Fruit fly (Drosophila melanogaster) whole organism, embryonic: ENCODE data around the gene CG9682.

ENCODE experiments used
- CG11504 ChIP-seq: fragments of 200-800 bp; sonication (Bioruptor generic); optimal IDR thresholded peaks from 3 replicates; lab custom pipeline; 2019; ENCODE audit warnings: missing biosample characterization, mild to moderate bottlenecking, missing genetic modification characterization, moderate library complexity
- CG11695 ChIP-seq: fragments of 200-800 bp; sonication (Bioruptor generic); IDR thresholded peaks from 3 replicates; pipeline ENCODE4 v1.3.6; 2022; ENCODE audit warnings: missing biosample characterization, missing genetic modification characterization
- CG12391 ChIP-seq: fragments of 200-800 bp; sonication (Bioruptor generic); optimal IDR thresholded peaks from 3 replicates; lab custom pipeline; 2018; ENCODE audit warnings: missing biosample characterization, mild to moderate bottlenecking, missing genetic modification characterization, moderate library complexity
- CG13296 ChIP-seq: fragments of 200-800 bp; sonication (Bioruptor generic); optimal IDR thresholded peaks from 3 replicates; lab custom pipeline; 2018; ENCODE audit warnings: missing biosample characterization, mild to moderate bottlenecking, missing genetic modification characterization
- CG17328 ChIP-seq: fragments of 200-800 bp; sonication (Bioruptor generic); IDR thresholded peaks from 2 replicates; pipeline ENCODE4 v1.3.6; 2022; ENCODE audit warnings: missing biosample characterization, missing genetic modification characterization
- CG17361 ChIP-seq: fragments of 200-800 bp; sonication (Bioruptor generic); IDR thresholded peaks from 3 replicates; pipeline ENCODE4 v1.3.6; 2022; ENCODE audit warnings: missing biosample characterization, missing genetic modification characterization
- CG17802 ChIP-seq: fragments of 200-800 bp; sonication (Bioruptor generic); optimal IDR thresholded peaks from 2 replicates; lab custom pipeline; 2018; ENCODE audit warnings: missing biosample characterization, mild to moderate bottlenecking, missing genetic modification characterization, moderate library complexity
- CG30403 ChIP-seq: fragments of 200-800 bp; sonication (Bioruptor generic); optimal IDR thresholded peaks from 3 replicates; lab custom pipeline; 2016; ENCODE audit warnings: missing biosample characterization, missing genetic modification characterization
- CG34422 ChIP-seq: fragments of 200-800 bp; sonication (Bioruptor generic); IDR thresholded peaks from 3 replicates; pipeline ENCODE4 v1.3.6; 2022; ENCODE audit warnings: missing biosample characterization, missing genetic modification characterization
- CG3726 ChIP-seq: fragments of 200-800 bp; sonication (Bioruptor generic); IDR thresholded peaks from 3 replicates; pipeline ENCODE4, ENCODE4 v1.3.6; 2022; ENCODE audit warnings: missing biosample characterization, missing genetic modification characterization
- CG4328 ChIP-seq: fragments of 200-800 bp; sonication (Bioruptor generic); optimal IDR thresholded peaks from 3 replicates; lab custom pipeline; 2017; ENCODE audit warnings: missing biosample characterization, missing genetic modification reagents, missing genetic modification characterization
- CG7839 ChIP-seq: fragments of 200-800 bp; sonication (Bioruptor generic); optimal IDR thresholded peaks from 3 replicates; lab custom pipeline; 2018; ENCODE audit warnings: missing biosample characterization, mild to moderate bottlenecking, missing genetic modification characterization, moderate library complexity
- Drgx ChIP-seq: fragments of 200-800 bp; sonication (Bioruptor generic); IDR thresholded peaks from 2 replicates; pipeline ENCODE4 v1.3.6; 2022; ENCODE audit warnings: missing biosample characterization, missing genetic modification characterization
- Hr3 ChIP-seq: fragments of 200-800 bp; sonication (Bioruptor generic); optimal IDR thresholded peaks from 3 replicates; lab custom pipeline; 2016; ENCODE audit warnings: missing biosample characterization, missing genetic modification characterization
- Hr51 ChIP-seq, 2 experiments: fragments of 200-800 bp; sonication (Bioruptor generic); optimal IDR thresholded peaks; 2 replicates in 1 of 2; 3 replicates in 1 of 2; lab custom pipeline; 2016 to 2018; ENCODE audit warnings: missing biosample characterization in 2 of 2, missing genetic modification characterization in 2 of 2, mild to moderate bottlenecking in 1 of 2, moderate library complexity in 1 of 2
- Mad ChIP-seq: fragments of 200-800 bp; sonication (Bioruptor generic); optimal IDR thresholded peaks from 2 replicates; lab custom pipeline; 2016; ENCODE audit warnings: missing biosample characterization, missing genetic modification characterization
- Med ChIP-seq: fragments of 200-800 bp; sonication (Bioruptor generic); peaks from one replicate; lab custom pipeline; 2016; ENCODE audit warnings: missing biosample characterization, missing genetic modification characterization, mild to moderate bottlenecking, inconsistent platforms, moderate library complexity
- Ptx1 ChIP-seq: fragments of 200-800 bp; sonication (Bioruptor generic); IDR thresholded peaks from 2 replicates; pipeline ENCODE4 v1.3.6; 2022; ENCODE audit warnings: missing biosample characterization, missing genetic modification characterization
- Sin3A ChIP-seq: fragments of >200 bp; optimal IDR thresholded peaks from 2 replicates; lab custom pipeline; 2018
- Sox100B ChIP-seq: fragments of 200-800 bp; sonication (Bioruptor generic); optimal IDR thresholded peaks from 3 replicates; lab custom pipeline; 2018; ENCODE audit warnings: missing biosample characterization, mild to moderate bottlenecking, missing genetic modification characterization
- Sox102F ChIP-seq: fragments of 200-800 bp; sonication (Bioruptor generic); optimal IDR thresholded peaks from 2 replicates; lab custom pipeline; 2018; ENCODE audit warnings: missing biosample characterization, mild to moderate bottlenecking, missing genetic modification characterization, moderate library complexity
- Ssrp ChIP-seq: fragments of 200-800 bp; sonication (Bioruptor generic); optimal IDR thresholded peaks from 2 replicates; lab custom pipeline; 2018; ENCODE audit warnings: missing biosample characterization, mild to moderate bottlenecking, missing genetic modification characterization, moderate library complexity
- ara ChIP-seq: fragments of 200-800 bp; sonication (Bioruptor generic); IDR thresholded peaks from 2 replicates; pipeline ENCODE4 v1.3.6; 2022; ENCODE audit warnings: missing biosample characterization, missing genetic modification characterization
- ase ChIP-seq: fragments of 200-800 bp; sonication (Bioruptor generic); IDR thresholded peaks from 3 replicates; pipeline ENCODE4 v1.3.6; 2022; ENCODE audit warnings: missing biosample characterization, missing genetic modification characterization
- bsh ChIP-seq, 2 experiments: fragments of 200-800 bp; sonication (Bioruptor generic); optimal IDR thresholded peaks; 2 replicates each; lab custom pipeline; 2017 to 2018; ENCODE audit warnings: mild to moderate bottlenecking in 2 of 2, missing biosample characterization in 2 of 2, missing genetic modification characterization in 2 of 2, moderate library complexity in 1 of 2
- dmrt99B ChIP-seq: fragments of 200-800 bp; sonication (Bioruptor generic); optimal IDR thresholded peaks from 2 replicates; lab custom pipeline; 2018; ENCODE audit warnings: missing biosample characterization, mild to moderate bottlenecking, missing genetic modification characterization, moderate library complexity
- dpn ChIP-seq, 2 experiments: fragments of 200-800 bp; sonication (Bioruptor generic); optimal IDR thresholded peaks; 3 replicates each; lab custom pipeline; 2016; ENCODE audit warnings: missing biosample characterization in 2 of 2, missing genetic modification characterization in 2 of 2
- ewg ChIP-seq: fragments of 200-800 bp; sonication (Bioruptor generic); optimal IDR thresholded peaks from 3 replicates; lab custom pipeline; 2017; ENCODE audit warnings: mild to moderate bottlenecking, missing biosample characterization, missing genetic modification reagents, missing genetic modification characterization
- fd96Cb ChIP-seq: fragments of 200-800 bp; sonication (Bioruptor generic); optimal IDR thresholded peaks from 2 replicates; lab custom pipeline; 2018; ENCODE audit warnings: missing biosample characterization, mild to moderate bottlenecking, missing genetic modification characterization, moderate library complexity
- gem ChIP-seq: fragments of 200-800 bp; sonication (Bioruptor generic); optimal IDR thresholded peaks from 2 replicates; lab custom pipeline; 2019; ENCODE audit warnings: missing biosample characterization, mild to moderate bottlenecking, missing genetic modification characterization, moderate library complexity
- hkb ChIP-seq, 2 experiments: fragments of 200-800 bp in 1 of 2; fragments of >200 bp in 1 of 2; sonication (Bioruptor generic) in 1 of 2; IDR thresholded peaks in 1 of 2; optimal IDR thresholded peaks in 1 of 2; 2 replicates each; pipeline versions ENCODE4 v1.3.6 to Lab custom; 2017 to 2022; ENCODE audit warnings: missing biosample characterization in 1 of 2, missing genetic modification characterization in 1 of 2
- luna ChIP-seq: fragments of 200-800 bp; sonication (Bioruptor generic); optimal IDR thresholded peaks from 2 replicates; lab custom pipeline; 2016; ENCODE audit warnings: missing biosample characterization, missing genetic modification characterization
- odd ChIP-seq: fragments of 200-800 bp; sonication (Bioruptor generic); optimal IDR thresholded peaks from 2 replicates; lab custom pipeline; 2017; ENCODE audit warnings: missing biosample characterization, mild to moderate bottlenecking, missing genetic modification characterization
- otp ChIP-seq: fragments of 200-800 bp; sonication (Bioruptor generic); IDR thresholded peaks from 3 replicates; pipeline ENCODE4, ENCODE4 v1.3.6; 2022; ENCODE audit warnings: missing biosample characterization, missing genetic modification characterization
- pan ChIP-seq, 4 experiments: fragments of >200 bp in 3 of 4; fragments of 200-800 bp in 1 of 4; sonication (Bioruptor generic) in 1 of 4; optimal IDR thresholded peaks in 3 of 4; IDR thresholded peaks in 1 of 4; 2 replicates each; pipeline versions ENCODE4 v1.3.6 to Lab custom; 2017 to 2022; ENCODE audit warnings: missing biosample characterization in 2 of 4, missing genetic modification characterization in 2 of 4, mixed read lengths in 1 of 4
- prd ChIP-seq, 3 experiments: fragments of >200 bp in 2 of 3; fragments of 200-800 bp in 1 of 3; sonication (Bioruptor generic) in 1 of 3; optimal IDR thresholded peaks in 2 of 3; IDR thresholded peaks in 1 of 3; 2 replicates in 2 of 3; 3 replicates in 1 of 3; pipeline versions ENCODE4 v1.3.6 to Lab custom; 2017 to 2022; ENCODE audit warnings: missing biosample characterization in 1 of 3, missing genetic modification characterization in 1 of 3
- pros ChIP-seq: fragments of 200-800 bp; sonication (Bioruptor generic); optimal IDR thresholded peaks from 3 replicates; lab custom pipeline; 2019; ENCODE audit warnings: missing biosample characterization, mild to moderate bottlenecking, missing genetic modification characterization, moderate library complexity
- ranshi ChIP-seq: fragments of 200-800 bp; sonication (Bioruptor generic); IDR thresholded peaks from 2 replicates; pipeline ENCODE4 v1.3.6; 2022; ENCODE audit warnings: missing biosample characterization, missing genetic modification characterization
- row ChIP-seq: fragments of 200-800 bp; sonication (Bioruptor generic); IDR thresholded peaks from 3 replicates; pipeline ENCODE4 v1.3.6; 2022; ENCODE audit warnings: missing biosample characterization, missing genetic modification characterization
- sens ChIP-seq: fragments of 200-800 bp; sonication (Bioruptor generic); peaks from one replicate; lab custom pipeline; 2016; ENCODE audit warnings: missing biosample characterization, missing genetic modification characterization
- sisA ChIP-seq: fragments of 200-800 bp; sonication (Bioruptor generic); IDR thresholded peaks from 2 replicates; pipeline ENCODE4 v1.3.6; 2022; ENCODE audit warnings: missing biosample characterization, missing genetic modification characterization
- slbo ChIP-seq: fragments of 200-800 bp; sonication (Bioruptor generic); IDR thresholded peaks from 2 replicates; pipeline ENCODE4 v1.3.6; 2022; ENCODE audit warnings: missing biosample characterization, missing genetic modification characterization
- tgo ChIP-seq: fragments of 200-800 bp; sonication (Bioruptor generic); IDR thresholded peaks from 3 replicates; pipeline ENCODE4 v1.3.6; 2022; ENCODE audit warnings: missing biosample characterization, missing genetic modification characterization
- unpg ChIP-seq: fragments of 200-800 bp; sonication (Bioruptor generic); optimal IDR thresholded peaks from 3 replicates; lab custom pipeline; 2018; ENCODE audit warnings: missing biosample characterization, mild to moderate bottlenecking, missing genetic modification characterization, moderate library complexity
- vnd ChIP-seq: fragments of 200-800 bp; sonication (Bioruptor generic); IDR thresholded peaks from 3 replicates; pipeline ENCODE4 v1.3.6; 2022; ENCODE audit warnings: missing biosample characterization, missing genetic modification characterization; ENCODE audit not compliant: partially characterized antibody
- vvl ChIP-seq: fragments of 200-800 bp; sonication (Bioruptor generic); IDR thresholded peaks from 2 replicates; pipeline ENCODE4 v1.3.6; 2022; ENCODE audit warnings: missing biosample characterization, missing genetic modification characterization
- z ChIP-seq: fragments of 200-800 bp; sonication (Bioruptor generic); IDR thresholded peaks from 3 replicates; pipeline ENCODE4 v1.3.6; 2022; ENCODE audit warnings: missing biosample characterization, missing genetic modification characterization
- zfh1 ChIP-seq: fragments of 200-800 bp; sonication (Bioruptor generic); IDR thresholded peaks from 3 replicates; pipeline ENCODE4 v1.3.6; 2022; ENCODE audit warnings: missing biosample characterization, missing genetic modification characterization

CG9682 gene

dm6 chr3R:30283940-30284339 lies 33.2 kb downstream of the CG9682 start:
- peak; percentile 9 for TF ChIP-seq fd96Cb
- peak; percentile 49; the same call in 1 of the 3 replicates for TF ChIP-seq zfh1
- peak; percentile 16 for TF ChIP-seq CG11504 (tag; lab: Kevin White, UChicago)
- peak; percentile 35; the same call in 1 of the 2 replicates for TF ChIP-seq sisA (GFP tag; lab: Robert Waterston, UW)
- 0 out of 3 replicates have a peak, but pooled peaks have one; percentile 26 for TF ChIP-seq CG11695 (GFP tag; lab: Robert Waterston, UW)
- TF ChIP-seq vnd (GFP tag; lab: Robert Waterston, UW), result no peak
- TF ChIP-seq ranshi (GFP tag; lab: Robert Waterston, UW), result 0 out of 2 replicates have a peak, but pooled peaks have one; percentile 4
- TF ChIP-seq CG13296 (GFP tag; lab: Kevin White, UChicago), result no peak
- TF ChIP-seq CG7839 (tag; lab: Kevin White, UChicago), result peak; percentile 4
- no peak for TF ChIP-seq Hr3 (GFP tag; lab: Kevin White, UChicago)
- TF ChIP-seq vvl (GFP tag; lab: Robert Waterston, UW), result peak; percentile 56
- peak; percentile 46 to 65 for TF ChIP-seq bsh (GFP tag; optimal IDR thresholded peaks at IDR 0.05; lab: Kevin White, UChicago)
- peak; percentile 39; the same call in 1 of the 3 replicates for TF ChIP-seq row (GFP tag; lab: Robert Waterston, UW)
- TF ChIP-seq otp (GFP tag; lab: Robert Waterston, UW), result 0 out of 3 replicates have a peak, but pooled peaks have one; percentile 27
- TF ChIP-seq CG17361 (GFP tag; lab: Robert Waterston, UW), result 0 out of 3 replicates have a peak, but pooled peaks have one; percentile 23
- no peak for TF ChIP-seq ase (GFP tag; lab: Robert Waterston, UW)
- 0 out of 3 replicates have a peak, but pooled peaks have one; percentile 21 for TF ChIP-seq CG34422
- peak; percentile 8 for TF ChIP-seq Ssrp
- TF ChIP-seq CG17802 (tag; lab: Kevin White, UChicago), result no peak
- TF ChIP-seq Sox100B (GFP tag; lab: Kevin White, UChicago), result no peak
- no peak for TF ChIP-seq pros (GFP tag; lab: Kevin White, UChicago)
- TF ChIP-seq Med (GFP tag; lab: Kevin White, UChicago), result peak; percentile 31
- TF ChIP-seq Drgx (GFP tag; lab: Robert Waterston, UW), result peak; percentile 67
- TF ChIP-seq Ptx1 (GFP tag; lab: Robert Waterston, UW), result peak; percentile 31; the same call in 1 of the 2 replicates
- TF ChIP-seq odd (GFP tag; lab: Kevin White, UChicago), result no peak
- peak in 1 of 2 experiments; percentile 8 for TF ChIP-seq dpn (GFP tag; optimal IDR thresholded peaks at IDR 0.05; lab: Kevin White, UChicago)
- TF ChIP-seq CG30403 (GFP tag; lab: Kevin White, UChicago), result peak; percentile 12
- 0 out of 3 replicates have a peak, but pooled peaks have one; percentile 14 for TF ChIP-seq CG3726
- peak; percentile 11 for TF ChIP-seq ewg (GFP tag; lab: Kevin White, UChicago)
- peak; percentile 55 for TF ChIP-seq gem (tag; lab: Kevin White, UChicago)
- no peak for TF ChIP-seq luna
- TF ChIP-seq CG4328 (GFP tag; lab: Kevin White, UChicago), result no peak
- TF ChIP-seq Sox102F, result peak; percentile 65
- peak; percentile 38 for TF ChIP-seq dmrt99B (tag; lab: Kevin White, UChicago)
- no peak for TF ChIP-seq pan (optimal IDR thresholded peaks at IDR 0.05; lab: Kevin White, UChicago)
- TF ChIP-seq pan (GFP tag; optimal IDR thresholded peaks at IDR 0.05 in 1 of 2, IDR thresholded peaks at IDR 0.05 in 1 of 2), result peak in 1 of 2 experiments; percentile 39
- TF ChIP-seq sens, result peak; percentile 49
- TF ChIP-seq slbo (GFP tag; lab: Robert Waterston, UW), result no peak
- TF ChIP-seq Sin3A (lab: Kevin White, UChicago), result no peak
- peak; percentile 38 for TF ChIP-seq unpg (GFP tag; lab: Kevin White, UChicago)
- TF ChIP-seq Hr51 (GFP tag; optimal IDR thresholded peaks at IDR 0.05; lab: Kevin White, UChicago), result peak in 1 of 2 experiments; percentile 22
- TF ChIP-seq tgo (GFP tag; lab: Robert Waterston, UW), result peak; percentile 46; the same call in 2 of the 3 replicates
- no peak for TF ChIP-seq prd (optimal IDR thresholded peaks at IDR 0.05; lab: Kevin White, UChicago)
- TF ChIP-seq prd (GFP tag; IDR thresholded peaks at IDR 0.05; lab: Robert Waterston, UW), result peak; percentile 51
- peak; percentile 14; the same call in 1 of the 2 replicates for TF ChIP-seq ara (GFP tag; lab: Robert Waterston, UW)
- TF ChIP-seq CG17328 (GFP tag; lab: Robert Waterston, UW), result peak; percentile 44; the same call in 1 of the 2 replicates
- TF ChIP-seq z, result 0 out of 3 replicates have a peak, but pooled peaks have one; percentile 43
- peak; percentile 33 for TF ChIP-seq CG12391 (tag; lab: Kevin White, UChicago)
- TF ChIP-seq hkb (optimal IDR thresholded peaks at IDR 0.05; lab: Kevin White, UChicago), result no peak
- TF ChIP-seq hkb (GFP tag; IDR thresholded peaks at IDR 0.05; lab: Robert Waterston, UW), result 0 out of 2 replicates have a peak, but pooled peaks have one; percentile 18
- peak; percentile 4 for TF ChIP-seq Mad (GFP tag; lab: Kevin White, UChicago)
